Worm (Caenorhabditis elegans): ENCODE measurements around the gene K08F8.7.

K08F8.7 gene

ce11 chrII:8787376-8787775 is 32.2 kb upstream of the K08F8.7 start:
- TF ChIP-seq ref-1 (GFP tag; conservative IDR thresholded peaks at IDR 0.05) (no peak), cog-1 (tag; optimal IDR thresholded peaks at IDR 0.05) (peak; percentile 95), ztf-29 (GFP tag; IDR thresholded peaks at IDR 0.05) (no peak), T22C8.4 (GFP tag; IDR thresholded peaks at IDR 0.05) (peak; percentile 90), ztf-23 (GFP tag; IDR thresholded peaks at IDR 0.05) (no peak), flt-1 (GFP tag; IDR thresholded peaks at IDR 0.05) (peak; percentile 58; the same call in 1 of the 2 replicates)

- TF ChIP-seq ref-1 (GFP tag; conservative IDR thresholded peaks at IDR 0.05) (no peak), ztf-29 (GFP tag; IDR thresholded peaks at IDR 0.05) (no peak), cog-1 (tag; optimal IDR thresholded peaks at IDR 0.05) (no peak), flt-1 (GFP tag; IDR thresholded peaks at IDR 0.05) (no peak), T22C8.4 (GFP tag; IDR thresholded peaks at IDR 0.05) (no peak), tab-1 (GFP tag; IDR thresholded peaks at IDR 0.05) (no peak), klf-2 (GFP tag; conservative IDR thresholded peaks at IDR 0.05) (no peak), ztf-23 (GFP tag; IDR thresholded peaks at IDR 0.05) (no peak), med-1 (GFP tag; optimal IDR thresholded peaks at IDR 0.05; ENCODE audit: insufficient read depth) (no peak)
Observed at ce11 chrII:8785875-8786274, 30.7 kb upstream of the K08F8.7 start.

DNA sequence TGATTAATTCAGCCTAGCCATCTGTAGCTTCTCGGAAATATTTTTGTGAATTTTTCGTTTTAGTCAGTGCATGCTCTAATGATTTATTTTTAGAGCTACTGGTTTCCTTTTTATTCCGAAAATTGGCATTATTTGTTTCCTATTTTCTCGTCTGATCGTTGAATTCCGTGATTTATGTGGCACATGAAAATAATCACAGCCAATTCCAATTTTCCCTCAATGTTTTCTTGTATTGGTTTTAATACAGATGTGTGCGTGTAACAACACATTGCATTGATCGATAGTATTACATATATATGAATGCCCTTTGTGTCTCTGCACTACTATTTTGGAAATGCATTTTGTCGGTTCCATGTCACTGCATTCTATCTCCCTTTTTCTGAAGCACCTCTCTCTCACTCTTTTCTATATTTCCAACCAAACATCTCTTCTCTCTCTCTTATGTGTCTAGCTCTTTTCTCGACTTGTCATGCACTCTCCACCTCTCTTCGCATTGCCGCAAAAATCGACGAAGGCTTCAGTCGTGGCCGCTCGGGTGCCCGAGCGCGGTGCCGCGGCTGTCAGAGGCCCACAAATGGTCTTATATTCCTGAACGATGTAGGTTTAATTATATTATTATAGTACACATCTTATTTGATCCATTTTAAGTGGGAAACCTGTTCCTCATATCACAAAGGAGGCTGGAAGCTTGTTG is 29.2 kb upstream of the K08F8.7 start:
- TF ChIP-seq flt-1 (GFP tag; IDR thresholded peaks at IDR 0.05) (no peak), T22C8.4 (GFP tag; IDR thresholded peaks at IDR 0.05) (no peak), ztf-23 (GFP tag; IDR thresholded peaks at IDR 0.05) (0 out of 2 replicates have a peak, but pooled peaks have one; percentile 46), tab-1 (GFP tag; IDR thresholded peaks at IDR 0.05) (0 out of 2 replicates have a peak, but pooled peaks have one; percentile 11), med-1 (GFP tag; optimal IDR thresholded peaks at IDR 0.05; ENCODE audit: insufficient read depth) (no peak)

DNA sequence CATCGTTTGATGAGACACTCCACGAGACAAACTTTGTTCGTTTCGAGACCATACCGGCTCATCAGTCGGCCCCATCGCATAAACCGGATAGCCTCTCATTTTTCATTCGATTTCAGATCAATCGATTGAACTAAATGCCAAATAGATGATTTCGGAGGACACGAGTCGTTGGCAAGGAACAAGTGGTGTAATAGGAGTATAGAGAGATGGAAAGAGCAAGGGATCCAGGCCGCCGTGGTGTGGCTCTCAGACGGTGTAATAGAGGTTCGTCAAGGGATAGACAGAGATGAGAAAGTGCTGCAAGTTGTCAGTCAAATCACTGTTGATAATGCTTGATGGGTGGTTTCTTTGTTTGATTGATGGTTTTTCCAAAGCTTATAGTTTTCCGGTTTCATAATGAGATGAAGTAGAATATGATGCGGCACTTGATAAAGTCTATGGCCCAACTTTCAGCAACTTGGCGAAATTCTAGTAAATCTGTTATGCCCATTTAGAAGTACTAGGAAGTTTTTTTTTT is 28.3 kb upstream of the K08F8.7 start, which contains the start of gene sgn-1:
sgn-1 (minus strand) TSS at position 220 of the 517 bp plus-strand sequence.
- TF ChIP-seq T22C8.4 (GFP tag; IDR thresholded peaks at IDR 0.05) (no peak), med-1 (GFP tag; optimal IDR thresholded peaks at IDR 0.05; ENCODE audit: insufficient read depth) (no peak), klf-2 (GFP tag; conservative IDR thresholded peaks at IDR 0.05) (no peak), cog-1 (tag; optimal IDR thresholded peaks at IDR 0.05) (no peak), ztf-23 (GFP tag; IDR thresholded peaks at IDR 0.05) (no peak)

ce11 chrII:8776504-8776903 is 21.3 kb upstream of the K08F8.7 start:
- TF ChIP-seq med-1 (GFP tag; optimal IDR thresholded peaks at IDR 0.05; ENCODE audit: insufficient read depth) (no peak), cog-1 (tag; optimal IDR thresholded peaks at IDR 0.05) (no peak), flt-1 (GFP tag; IDR thresholded peaks at IDR 0.05) (no peak)

ce11 chrII:8770675-8771074 is 15.5 kb upstream of the K08F8.7 start, which contains the start of gene let-19:
let-19 (plus strand) TSS chrII:8770975.
- TF ChIP-seq ref-1 (GFP tag; conservative IDR thresholded peaks at IDR 0.05) (no peak), klf-2 (GFP tag; conservative IDR thresholded peaks at IDR 0.05) (no peak), T22C8.4 (GFP tag; IDR thresholded peaks at IDR 0.05) (no peak), tab-1 (GFP tag; IDR thresholded peaks at IDR 0.05) (no peak), ztf-29 (GFP tag; IDR thresholded peaks at IDR 0.05) (no peak), ztf-23 (GFP tag; IDR thresholded peaks at IDR 0.05) (no peak), med-1 (GFP tag; optimal IDR thresholded peaks at IDR 0.05; ENCODE audit: insufficient read depth) (no peak), cog-1 (tag; optimal IDR thresholded peaks at IDR 0.05) (no peak), flt-1 (GFP tag; IDR thresholded peaks at IDR 0.05) (no peak)

ce11 chrII:8769375-8769774 is 14.2 kb upstream of the K08F8.7 start:
- TF ChIP-seq ztf-23 (GFP tag; IDR thresholded peaks at IDR 0.05) = 0 out of 2 replicates have a peak, but pooled peaks have one; percentile 40
- TF ChIP-seq med-1 (GFP tag; optimal IDR thresholded peaks at IDR 0.05; ENCODE audit: insufficient read depth) = no peak
- TF ChIP-seq ref-1 (GFP tag; conservative IDR thresholded peaks at IDR 0.05) = no peak

DNA sequence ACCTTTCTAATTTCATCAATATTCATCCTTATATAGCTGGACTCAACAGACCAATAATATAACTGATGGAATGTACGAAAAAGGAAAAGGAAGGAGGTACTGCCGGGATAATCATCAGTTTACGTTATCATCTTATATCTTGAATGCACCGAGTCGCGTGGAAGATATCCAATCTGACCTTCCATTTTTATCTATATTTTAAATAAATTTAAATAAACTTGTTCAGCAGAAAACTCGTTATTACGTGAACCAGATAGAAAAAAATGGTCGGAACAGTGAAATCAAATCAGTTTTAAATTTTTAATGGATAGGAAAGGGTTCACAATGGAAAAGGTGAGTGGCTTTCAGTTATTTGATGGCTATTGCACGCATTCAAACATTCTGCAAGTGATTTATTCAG is 11.7 kb upstream of the K08F8.7 start, which contains the start of gene pah-1:
pah-1 (minus strand) TSS at position 101 of the 400 bp plus-strand sequence.
- no peak for TF ChIP-seq ref-1 (GFP tag; conservative IDR thresholded peaks at IDR 0.05)
- no peak for TF ChIP-seq klf-2 (GFP tag; conservative IDR thresholded peaks at IDR 0.05)
- no peak for TF ChIP-seq ztf-29 (GFP tag; IDR thresholded peaks at IDR 0.05)

ce11 chrII:8766475-8766874 is 11.3 kb upstream of the K08F8.7 start, which contains the start of the genes nsph-1.1 and K08F8.15:
nsph-1.1 (plus strand) TSS chrII:8766775.
K08F8.15 (plus strand) TSS chrII:8766809.
- TF ChIP-seq T22C8.4 (GFP tag; IDR thresholded peaks at IDR 0.05) (no peak), klf-2 (GFP tag; conservative IDR thresholded peaks at IDR 0.05) (no peak), ztf-29 (GFP tag; IDR thresholded peaks at IDR 0.05) (no peak), tab-1 (GFP tag; IDR thresholded peaks at IDR 0.05) (no peak), cog-1 (tag; optimal IDR thresholded peaks at IDR 0.05) (no peak)

- TF ChIP-seq cog-1 (tag; optimal IDR thresholded peaks at IDR 0.05) (no peak), ztf-29 (GFP tag; IDR thresholded peaks at IDR 0.05) (no peak), ref-1 (GFP tag; conservative IDR thresholded peaks at IDR 0.05) (no peak), tab-1 (GFP tag; IDR thresholded peaks at IDR 0.05) (no peak), ztf-23 (GFP tag; IDR thresholded peaks at IDR 0.05) (no peak), klf-2 (GFP tag; conservative IDR thresholded peaks at IDR 0.05) (no peak), flt-1 (GFP tag; IDR thresholded peaks at IDR 0.05) (no peak), med-1 (GFP tag; optimal IDR thresholded peaks at IDR 0.05; ENCODE audit: insufficient read depth) (no peak), T22C8.4 (GFP tag; IDR thresholded peaks at IDR 0.05) (no peak)
Observed at ce11 chrII:8765131-8765530, 10.0 kb upstream of the K08F8.7 start.
